Worm (Caenorhabditis elegans): ENCODE data around the gene C18E9.2.

C18E9.2 gene

ce11 chrII:8940362-8940940 lies 24.4 kb upstream of the C18E9.2 start, which contains the start of the genes set-17 and T21B10.4:
Gene set-17, minus strand, starts transcription at chrII:8940488.
Gene T21B10.4, plus strand, starts transcription at chrII:8940894.
- TF ChIP-seq let-526 (GFP tag; IDR thresholded peaks at IDR 0.05) (no peak), mcd-1 (GFP tag; IDR thresholded peaks at IDR 0.05) (peak; percentile 19; the same call in 1 of the 2 replicates), sdz-38 (tag; optimal IDR thresholded peaks at IDR 0.05) (no peak), madf-6 (GFP tag; IDR thresholded peaks at IDR 0.05) (peak; percentile 54), him-1 (tag; optimal IDR thresholded peaks at IDR 0.05) (peak; percentile 53), efl-1 (GFP tag; optimal IDR thresholded peaks at IDR 0.05) (peak; percentile 25), ZK185.1 (tag; optimal IDR thresholded peaks at IDR 0.05; ENCODE audit: poor library complexity, severe bottlenecking) (no peak), lsl-1 (GFP tag; optimal IDR thresholded peaks at IDR 0.05) (peak; percentile 84), lin-54 (GFP tag; optimal IDR thresholded peaks at IDR 0.05) (peak; percentile 80), aptf-3 (GFP tag; IDR thresholded peaks at IDR 0.05) (no peak), F33H1.4 (GFP tag; IDR thresholded peaks at IDR 0.05) (peak; percentile 81), madf-8 (GFP tag; conservative IDR thresholded peaks at IDR 0.05) (0 out of 2 replicates have a peak, but pooled peaks have one; percentile 24), attf-3 (GFP tag; conservative IDR thresholded peaks at IDR 0.05) (no peak), xnd-1 (tag; optimal IDR thresholded peaks at IDR 0.05) (peak; percentile 19), rcor-1 (GFP tag; IDR thresholded peaks at IDR 0.05) (no peak), snpc-1.1 (tag; optimal IDR thresholded peaks at IDR 0.05; ENCODE audit: insufficient read depth) (no peak), athp-1 (tag; optimal IDR thresholded peaks at IDR 0.05) (no peak), lin-26 (GFP tag; IDR thresholded peaks at IDR 0.05) (no peak)

ce11 chrII:8945167-8945566 lies 19.6 kb upstream of the C18E9.2 start:
- no peak for TF ChIP-seq ztf-3 (GFP tag; optimal IDR thresholded peaks at IDR 0.05)
- TF ChIP-seq Y53G8AR.9 (GFP tag; conservative IDR thresholded peaks at IDR 0.05), result no peak

ce11 chrII:8947391-8947790 lies 17.4 kb upstream of the C18E9.2 start, which contains the start of gene cutl-15:
Gene cutl-15, minus strand, starts transcription at chrII:8947688.
- TF ChIP-seq dpff-1 (tag; optimal IDR thresholded peaks at IDR 0.05) (no peak), fkh-3 (tag; optimal IDR thresholded peaks at IDR 0.05) (no peak), dpl-1 (GFP tag; optimal IDR thresholded peaks at IDR 0.05) (no peak), F37B4.10 (GFP tag; IDR thresholded peaks at IDR 0.05) (no peak), somi-1 (GFP tag; optimal IDR thresholded peaks at IDR 0.05) (no peak), mcd-1 (GFP tag; IDR thresholded peaks at IDR 0.05) (no peak), mel-28 (tag; optimal IDR thresholded peaks at IDR 0.05; ENCODE audit: borderline replicate concordance) (no peak), let-607 (tag; optimal IDR thresholded peaks at IDR 0.05) (no peak), F55B11.4 (tag; optimal IDR thresholded peaks at IDR 0.05; ENCODE audit: borderline replicate concordance, insufficient read depth) (no peak), sea-2 (GFP tag; IDR thresholded peaks at IDR 0.05) (no peak), mxl-1 (tag; optimal IDR thresholded peaks at IDR 0.05) (no peak), rec-8 (tag; optimal IDR thresholded peaks at IDR 0.05) (no peak), chd-7 (tag; optimal IDR thresholded peaks at IDR 0.05) (no peak), lin-35 (GFP tag; optimal IDR thresholded peaks at IDR 0.05) (no peak)

- no peak for TF ChIP-seq ztf-22 (GFP tag; optimal IDR thresholded peaks at IDR 0.05)
- no peak for TF ChIP-seq mxl-1 (tag; optimal IDR thresholded peaks at IDR 0.05)
- no peak for TF ChIP-seq madf-8 (GFP tag; conservative IDR thresholded peaks at IDR 0.05)
- TF ChIP-seq nhr-179 (tag; optimal IDR thresholded peaks at IDR 0.05), result no peak
- TF ChIP-seq Y95B8A.8 (GFP tag; IDR thresholded peaks at IDR 0.05), result no peak
- TF ChIP-seq mel-28 (tag; optimal IDR thresholded peaks at IDR 0.05; ENCODE audit: borderline replicate concordance), result no peak
- TF ChIP-seq ztf-6 (GFP tag; IDR thresholded peaks at IDR 0.05), result no peak
- TF ChIP-seq nhr-120 (GFP tag; IDR thresholded peaks at IDR 0.05), result no peak
Measured at ce11 chrII:8948640-8949039, 16.2 kb upstream of the C18E9.2 start.
